Worm (Caenorhabditis elegans) whole organism, young adult: ENCODE results near the gene Y38F1A.7.

ENCODE experiments used
- F10E7.11 ChIP-seq: sonication (generic microtip); optimal IDR thresholded peaks from 2 replicates; lab custom pipeline; 2017; ENCODE audit warnings: mild to moderate bottlenecking, missing genetic modification characterization, moderate library complexity, missing compliant biosample characterization
- K11D2.4 ChIP-seq: fragments of 200-800 bp; sonication (Bioruptor generic); IDR thresholded peaks from 2 replicates; pipeline ENCODE4 v1.3.6; 2022; ENCODE audit warnings: missing genetic modification reagents, missing genetic modification characterization, missing compliant biosample characterization
- cebp-2 ChIP-seq: fragments of 200-800 bp; sonication (Bioruptor generic); IDR thresholded peaks from 2 replicates; pipeline ENCODE4 v1.3.6; 2022; ENCODE audit warnings: missing genetic modification characterization, missing compliant biosample characterization
- ceh-100 ChIP-seq: fragments of 200-800 bp; sonication (Bioruptor generic); IDR thresholded peaks from 2 replicates; pipeline ENCODE4 v1.3.6; 2022; ENCODE audit warnings: missing genetic modification reagents, missing genetic modification characterization, missing compliant biosample characterization
- die-1 ChIP-seq: sonication (generic microtip); optimal IDR thresholded peaks from 2 replicates; lab custom pipeline; 2016; ENCODE audit warnings: missing genotype, mild to moderate bottlenecking, missing genetic modification characterization, missing compliant biosample characterization
- ets-4 ChIP-seq: fragments of 200-800 bp; sonication (Bioruptor generic); optimal IDR thresholded peaks from 2 replicates; lab custom pipeline; 2018; ENCODE audit warnings: mild to moderate bottlenecking, missing genetic modification characterization, missing compliant biosample characterization
- madf-3 ChIP-seq: fragments of 200-800 bp; sonication (Bioruptor generic); IDR thresholded peaks from 2 replicates; pipeline ENCODE4 v1.3.6; 2022; ENCODE audit warnings: missing genetic modification reagents, missing genetic modification characterization, missing compliant biosample characterization
- nfya-1 ChIP-seq: sonication (generic microtip); optimal IDR thresholded peaks from 2 replicates; lab custom pipeline; 2017; ENCODE audit warnings: antibody characterized with exemption, missing compliant biosample characterization, missing genetic modification characterization, borderline replicate concordance; ENCODE audit not compliant: insufficient read depth
- sea-2 ChIP-seq: fragments of 200-800 bp; sonication (Bioruptor generic); IDR thresholded peaks from 2 replicates; pipeline ENCODE4 v1.3.6; 2022; ENCODE audit warnings: missing genetic modification characterization, missing compliant biosample characterization
- unc-130 ChIP-seq: sonication (generic microtip); optimal IDR thresholded peaks from 2 replicates; lab custom pipeline; 2016; ENCODE audit warnings: missing genetic modification reagents, missing genetic modification characterization, missing compliant biosample characterization
- unc-62 ChIP-seq: fragments of 150-350 bp; optimal IDR thresholded peaks from 2 replicates; lab custom pipeline; 2014; ENCODE audit warnings: missing biosample characterization, missing genetic modification reagents, missing genetic modification characterization

DNA sequence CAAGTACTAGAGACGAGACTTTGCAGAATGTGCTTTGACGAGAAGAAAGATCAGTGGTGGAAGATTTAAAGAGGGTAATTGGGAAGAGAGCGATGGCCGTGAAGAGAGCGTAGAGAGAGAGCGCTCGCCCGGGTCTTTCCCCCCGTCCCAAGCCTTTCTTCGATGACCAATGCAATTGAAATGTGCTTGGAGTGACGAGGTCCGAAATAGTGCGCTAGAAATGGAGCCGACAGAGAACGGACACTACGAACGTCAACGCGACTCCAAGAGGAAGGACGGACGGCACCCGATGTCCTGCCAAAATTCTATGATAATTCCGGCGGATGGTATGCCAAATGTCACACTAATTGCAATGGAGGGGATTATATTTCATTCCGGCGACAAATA, 32.4 kb upstream of the Y38F1A.7 start:
- TF ChIP-seq ets-4 (GFP tag; lab: Kevin White, UChicago), result no peak
- no peak for TF ChIP-seq nfya-1 (tag; lab: Kevin White, UChicago)
- no peak for TF ChIP-seq ceh-100 (GFP tag; lab: Robert Waterston, UW)
- 0 out of 2 replicates have a peak, but pooled peaks have one; percentile 13 for TF ChIP-seq madf-3
- TF ChIP-seq unc-130 (GFP tag; lab: Kevin White, UChicago), result no peak
- no peak for TF ChIP-seq die-1 (tag; lab: Kevin White, UChicago)
- TF ChIP-seq K11D2.4 (GFP tag; lab: Robert Waterston, UW), result no peak
- no peak for TF ChIP-seq unc-62 (GFP tag; lab: Kevin White, UChicago)
- TF ChIP-seq F10E7.11 (tag; lab: Kevin White, UChicago), result no peak
- TF ChIP-seq cebp-2 (GFP tag; lab: Robert Waterston, UW), result no peak
- TF ChIP-seq sea-2, result no peak
